Fruit fly (Drosophila melanogaster) Kc167 (cell line): ENCODE data around the gene CG8086.

ENCODE experiments used
- Myc ChIP-seq: fragments of >200 bp; optimal IDR thresholded peaks from 2 replicates; lab custom pipeline; 2017; ENCODE audit warnings: missing external identifiers
- Sin3A ChIP-seq: fragments of >200 bp; optimal IDR thresholded peaks from 2 replicates; lab custom pipeline; 2018; ENCODE audit warnings: missing external identifiers
- h ChIP-seq: fragments of >200 bp; optimal IDR thresholded peaks from 3 replicates; lab custom pipeline; 2018; ENCODE audit warnings: missing external identifiers
- insv ChIP-seq: fragments of >200 bp; optimal IDR thresholded peaks from 3 replicates; lab custom pipeline; 2018; ENCODE audit warnings: missing external identifiers
- psq ChIP-seq: fragments of >200 bp; optimal IDR thresholded peaks from 2 replicates; lab custom pipeline; 2017; ENCODE audit warnings: missing external identifiers
- ttk ChIP-seq: sonication (Bioruptor generic); optimal IDR thresholded peaks from 2 replicates; lab custom pipeline; 2017; ENCODE audit warnings: missing external identifiers

The CG8086 gene

DNA sequence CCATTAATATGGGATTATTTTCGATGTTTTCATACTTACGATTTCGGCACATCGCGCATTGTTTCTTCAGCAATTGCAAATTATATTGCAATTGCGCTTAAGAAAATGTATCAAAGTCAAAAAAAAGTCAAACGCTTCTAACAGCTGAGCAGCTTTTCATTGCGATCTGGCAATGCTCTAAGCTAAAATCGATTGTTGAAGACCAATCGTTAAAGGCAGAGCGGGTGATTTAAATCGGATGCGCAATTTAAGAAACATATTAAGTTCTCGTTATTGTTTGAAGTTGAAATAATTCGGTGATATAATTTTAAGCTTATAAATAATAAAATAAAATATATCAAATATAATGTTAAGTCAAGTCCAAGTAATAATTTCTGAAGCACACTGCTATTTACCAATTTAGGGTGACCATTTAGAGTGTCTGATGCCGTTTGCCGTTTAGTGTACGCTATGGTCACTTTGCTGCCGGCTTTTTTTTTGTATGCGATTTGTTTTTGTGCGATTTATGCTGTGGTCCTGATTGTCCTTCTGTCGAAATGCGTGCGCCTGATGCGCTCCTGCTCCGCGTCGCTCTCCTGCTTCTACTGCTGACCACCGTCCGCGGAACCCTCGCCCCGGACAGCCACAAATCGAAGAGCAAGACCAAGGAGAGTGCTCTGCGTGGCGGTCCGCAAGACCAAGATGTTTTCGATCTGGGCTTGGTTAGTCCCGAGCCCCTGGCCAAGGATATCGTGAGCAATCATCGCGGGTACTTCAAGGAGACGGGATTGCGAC lies 60.4 kb downstream of the CG8086 start, which contains the start of the genes CG8475 and CG8460:
TSS of gene CG8475 (minus strand) at position 162 of the 774 bp plus-strand sequence.
TSS of gene CG8460 (plus strand) at position 437 of the 774 bp plus-strand sequence.
- TF ChIP-seq h (lab: Kevin White, UChicago) = no peak
- TF ChIP-seq insv (lab: Kevin White, UChicago) = no peak

DNA sequence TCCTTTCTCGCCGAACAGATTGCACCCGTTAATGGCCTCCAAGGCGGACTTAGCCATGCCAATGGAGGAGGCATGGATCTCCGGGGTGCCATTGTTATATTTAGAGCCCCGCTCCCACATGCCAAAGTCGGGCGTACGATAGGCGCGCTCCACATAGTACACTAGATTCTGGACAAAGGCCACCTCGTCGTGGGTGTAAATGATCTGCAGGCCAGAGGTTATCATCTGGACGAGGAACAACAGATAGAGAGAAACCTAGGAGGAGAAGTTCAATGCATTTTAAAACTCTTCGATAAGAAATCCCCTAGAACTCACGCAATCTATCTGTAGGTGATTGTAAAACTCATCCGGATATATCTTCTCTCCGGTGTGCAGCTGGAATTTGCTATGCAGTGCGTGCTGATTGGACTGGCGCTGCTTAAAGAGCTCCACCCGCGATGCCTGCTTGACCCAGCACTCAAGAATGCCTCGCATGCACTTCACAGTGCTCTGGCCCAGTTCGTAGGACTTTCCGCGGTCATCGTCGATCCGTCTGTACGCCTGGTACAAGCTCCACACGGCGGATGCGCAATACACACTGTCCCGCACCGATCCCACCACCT lies 61.5 kb downstream of the CG8086 start:
- TF ChIP-seq psq = no peak
- TF ChIP-seq h (lab: Kevin White, UChicago) = no peak
- no peak for TF ChIP-seq insv (lab: Kevin White, UChicago)
- TF ChIP-seq Sin3A (lab: Kevin White, UChicago) = no peak
- no peak for TF ChIP-seq Myc (lab: Kevin White, UChicago)
- TF ChIP-seq ttk (lab: Kevin White, UChicago) = no peak
